Worm (Caenorhabditis elegans) whole organism, mixed stage, embryonic: ENCODE data around the gene K08H10.6.
A peak's percentile ranks its signal among the peaks of the same experiment; 100 is the strongest.

Experiments used
- ceh-83 ChIP-seq: fragments of 200-800 bp; sonication (Bioruptor generic); optimal IDR thresholded peaks from 2 replicates; lab custom pipeline; 2018; ENCODE audit warnings: mild to moderate bottlenecking, missing genetic modification characterization, missing compliant biosample characterization
- ham-2 ChIP-seq: fragments of 200-800 bp; sonication (Bioruptor generic); optimal IDR thresholded peaks from 2 replicates; lab custom pipeline; 2018; ENCODE audit warnings: mild to moderate bottlenecking, missing genetic modification characterization, missing compliant biosample characterization
- nhr-12 ChIP-seq: fragments of 150-350 bp; optimal IDR thresholded peaks from 2 replicates; lab custom pipeline; 2014; ENCODE audit warnings: missing biosample characterization, missing genetic modification characterization
- snpc-4 ChIP-seq: fragments of 150-350 bp; optimal IDR thresholded peaks from 2 replicates; lab custom pipeline; 2014; ENCODE audit warnings: missing biosample characterization, missing genetic modification characterization

DNA sequence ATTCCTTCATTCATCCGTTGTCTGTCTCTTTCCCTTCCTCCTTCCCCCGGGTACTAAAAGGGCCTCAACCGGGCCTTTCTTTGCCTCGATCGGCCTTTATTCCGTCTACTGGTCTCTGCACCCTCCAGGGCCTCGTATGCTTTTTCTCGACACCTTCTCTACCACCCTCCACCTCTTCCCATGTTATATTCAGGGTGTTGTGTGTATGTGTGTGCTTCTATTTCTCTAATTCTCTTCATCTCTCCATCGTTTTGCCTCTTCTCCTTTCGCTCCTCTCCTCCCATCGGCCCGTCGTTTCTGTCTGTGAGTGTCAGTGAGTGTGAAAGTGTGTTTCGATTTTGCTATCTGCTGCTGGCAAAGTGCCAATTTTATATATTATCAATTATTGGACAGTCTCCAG lies 44.1 kb upstream of the K08H10.6 start:
- no peak for TF ChIP-seq snpc-4 (tag; lab: Kevin White, UChicago)
- TF ChIP-seq ceh-83 (GFP tag; lab: Kevin White, UChicago) = no peak
- no peak for TF ChIP-seq nhr-12 (tag; lab: Kevin White, UChicago)
- peak; percentile 41 for TF ChIP-seq ham-2
